Worm (Caenorhabditis elegans) whole organism, young adult: ENCODE measurements around the gene picc-1.

Source experiments
- D2030.7 ChIP-seq: fragments of 200-800 bp; sonication (Bioruptor generic); IDR thresholded peaks from 2 replicates; pipeline ENCODE4 v1.3.6; 2022; ENCODE audit warnings: missing genetic modification reagents, missing genetic modification characterization, missing compliant biosample characterization
- ama-1 ChIP-seq, 3 experiments: fragments of 150-350 bp in 1 of 3; sonication (generic microtip) in 2 of 3; optimal IDR thresholded peaks; 2 replicates each; lab custom pipeline; 2014 to 2018; ENCODE audit warnings: missing biosample characterization in 2 of 3, missing genetic modification characterization in 2 of 3, missing genetic modification reagents in 2 of 3
- bed-2 ChIP-seq: fragments of 200-800 bp; sonication (Bioruptor generic); IDR thresholded peaks from 2 replicates; pipeline ENCODE4 v1.3.6; 2022; ENCODE audit warnings: missing genetic modification reagents, missing genetic modification characterization, missing compliant biosample characterization
- fkh-3 ChIP-seq: sonication (generic microtip); optimal IDR thresholded peaks from 2 replicates; lab custom pipeline; 2016; ENCODE audit warnings: mild to moderate bottlenecking, missing genetic modification characterization, missing compliant biosample characterization
- nfya-2 ChIP-seq: fragments of 200-800 bp; sonication (Bioruptor generic); IDR thresholded peaks from 2 replicates; pipeline ENCODE4 v1.3.6; 2022; ENCODE audit warnings: missing genetic modification reagents, missing genetic modification characterization, missing compliant biosample characterization
- rpc-1 ChIP-seq, 2 experiments: fragments of 150-350 bp in 1 of 2; sonication (generic microtip) in 1 of 2; optimal IDR thresholded peaks; 2 replicates each; lab custom pipeline; 2014 to 2018; ENCODE audit warnings: missing biosample characterization in 1 of 2, missing genetic modification characterization in 1 of 2, missing genetic modification reagents in 1 of 2, missing genotype in 1 of 2
- snpc-4 ChIP-seq, 5 experiments: fragments of 150-350 bp in 1 of 5; sonication (generic microtip) in 4 of 5; optimal IDR thresholded peaks; 2 replicates each; lab custom pipeline; 2014 to 2018; ENCODE audit warnings: missing genetic modification characterization in 5 of 5, missing biosample characterization in 3 of 5, antibody characterized with exemption in 2 of 5, mild to moderate bottlenecking in 2 of 5, missing compliant biosample characterization in 2 of 5, missing genotype in 2 of 5, moderate library complexity in 2 of 5, missing genetic modification reagents in 1 of 5
- zim-3 ChIP-seq: sonication (generic microtip); optimal IDR thresholded peaks from 2 replicates; lab custom pipeline; 2017; ENCODE audit warnings: mild to moderate bottlenecking, missing genetic modification characterization, moderate library complexity, missing compliant biosample characterization

DNA sequence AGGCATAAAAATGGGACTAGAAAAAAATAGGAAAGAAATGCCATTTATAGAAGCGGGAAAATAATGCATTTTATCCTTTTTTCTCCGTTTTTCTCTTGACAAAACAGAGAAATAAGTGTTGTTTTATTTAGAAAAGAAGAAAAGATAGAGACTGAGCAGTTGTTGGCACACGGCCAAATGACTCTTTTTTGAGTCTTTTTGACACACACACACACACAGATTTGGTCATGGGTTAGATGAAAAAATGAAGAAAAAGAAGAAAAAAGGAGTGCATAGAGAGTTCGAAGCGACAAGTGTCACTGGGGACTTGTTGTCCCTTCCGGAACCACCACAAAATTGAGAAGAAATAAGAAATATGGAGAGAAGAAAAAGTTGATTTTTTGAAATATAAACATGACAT is 14.7 kb downstream of the picc-1 start:
- TF ChIP-seq bed-2 (no peak), ama-1 (optimal IDR thresholded peaks at IDR 0.05; lab: Kevin White, UChicago) (no peak), ama-1 (GFP tag; optimal IDR thresholded peaks at IDR 0.05; lab: Kevin White, UChicago) (no peak), D2030.7 (GFP tag; lab: Robert Waterston, UW) (no peak), nfya-2 (GFP tag; lab: Robert Waterston, UW) (no peak), fkh-3 (no peak), zim-3 (tag; lab: Kevin White, UChicago) (no peak), snpc-4 (GFP tag; optimal IDR thresholded peaks at IDR 0.05; lab: Kevin White, UChicago) (no peak), snpc-4 (tag; optimal IDR thresholded peaks at IDR 0.05; lab: Kevin White, UChicago) (no peak), rpc-1 (optimal IDR thresholded peaks at IDR 0.05; lab: Kevin White, UChicago) (no peak), rpc-1 (tag; optimal IDR thresholded peaks at IDR 0.05; lab: Kevin White, UChicago) (no peak)
